Worm (Caenorhabditis elegans) whole organism, midembryonic: Measurements from ENCODE around the gene tph-1.

ENCODE experiments used
- T22C8.4 ChIP-seq: fragments of 200-800 bp; sonication (Bioruptor generic); IDR thresholded peaks from 2 replicates; pipeline ENCODE4 v1.3.6; 2022; ENCODE audit warnings: missing genetic modification characterization, missing compliant biosample characterization
- cog-1 ChIP-seq: sonication (generic microtip); optimal IDR thresholded peaks from 2 replicates; lab custom pipeline; 2016; ENCODE audit warnings: missing genetic modification characterization, missing compliant biosample characterization
- flt-1 ChIP-seq: fragments of 200-800 bp; sonication (Bioruptor generic); IDR thresholded peaks from 2 replicates; pipeline ENCODE4 v1.3.6; 2022; ENCODE audit warnings: missing genetic modification characterization, missing compliant biosample characterization
- klf-2 ChIP-seq: fragments of 200-800 bp; sonication (Bioruptor generic); conservative IDR thresholded peaks from 2 replicates; pipeline ENCODE4 v1.3.6; 2022; ENCODE audit warnings: missing genetic modification reagents, missing genetic modification characterization, missing compliant biosample characterization
- med-1 ChIP-seq: sonication (generic microtip); optimal IDR thresholded peaks from 2 replicates; lab custom pipeline; 2017; ENCODE audit warnings: missing genetic modification characterization, mild to moderate bottlenecking, missing compliant biosample characterization, antibody characterized with exemption, missing genetic modification reagents; ENCODE audit not compliant: insufficient read depth
- ref-1 ChIP-seq: fragments of 200-800 bp; sonication (Bioruptor generic); conservative IDR thresholded peaks from 2 replicates; pipeline ENCODE4 v1.3.6; 2022; ENCODE audit warnings: missing genetic modification reagents, missing genetic modification characterization, missing compliant biosample characterization
- tab-1 ChIP-seq: fragments of 200-800 bp; sonication (Bioruptor generic); IDR thresholded peaks from 2 replicates; pipeline ENCODE4 v1.3.6; 2022; ENCODE audit warnings: missing genetic modification characterization, missing compliant biosample characterization
- ztf-23 ChIP-seq: fragments of 200-800 bp; sonication (Bioruptor generic); IDR thresholded peaks from 2 replicates; pipeline ENCODE4 v1.3.6; 2022; ENCODE audit warnings: missing genetic modification reagents, missing genetic modification characterization, missing compliant biosample characterization
- ztf-29 ChIP-seq: fragments of 200-800 bp; sonication (Bioruptor generic); IDR thresholded peaks from 2 replicates; pipeline ENCODE4 v1.3.6; 2022; ENCODE audit warnings: missing genetic modification reagents, missing genetic modification characterization, missing compliant biosample characterization

The tph-1 gene

ce11 chrII:7553806-7554205 is 4.7 kb downstream of the tph-1 start, which contains the start of gene ZK1290.10:
ZK1290.10 (minus strand) TSS chrII:7553906.
- no peak for TF ChIP-seq T22C8.4 (GFP tag; lab: Robert Waterston, UW)
- no peak for TF ChIP-seq ztf-29

ce11 chrII:7554716-7555247 is 5.6 kb downstream of the tph-1 start:
- TF ChIP-seq ztf-23 (GFP tag; lab: Robert Waterston, UW) (no peak), T22C8.4 (GFP tag; lab: Robert Waterston, UW) (no peak), flt-1 (GFP tag; lab: Robert Waterston, UW) (no peak), ref-1 (GFP tag; lab: Robert Waterston, UW) (no peak), tab-1 (GFP tag; lab: Robert Waterston, UW) (no peak), klf-2 (no peak), cog-1 (tag; lab: Kevin White, UChicago) (no peak), ztf-29 (no peak), med-1 (GFP tag; lab: Kevin White, UChicago) (no peak)

- no peak for TF ChIP-seq ztf-23 (GFP tag; lab: Robert Waterston, UW)
These were observed 6.3 kb downstream of the tph-1 start, which contains the start of gene ZK1290.14 for ce11 chrII:7555454-7555853. ZK1290.14 (minus strand) TSS chrII:7555592.

ce11 chrII:7557981-7558380 is 8.8 kb downstream of the tph-1 start:
- TF ChIP-seq ztf-23 (GFP tag; lab: Robert Waterston, UW) (no peak), klf-2 (no peak), ref-1 (GFP tag; lab: Robert Waterston, UW) (no peak), cog-1 (tag; lab: Kevin White, UChicago) (no peak), ztf-29 (no peak), tab-1 (GFP tag; lab: Robert Waterston, UW) (no peak), flt-1 (GFP tag; lab: Robert Waterston, UW) (no peak), med-1 (GFP tag; lab: Kevin White, UChicago) (no peak)

ce11 chrII:7558864-7559263 is 9.7 kb downstream of the tph-1 start:
- TF ChIP-seq T22C8.4 (GFP tag; lab: Robert Waterston, UW) (no peak), cog-1 (tag; lab: Kevin White, UChicago) (no peak), med-1 (GFP tag; lab: Kevin White, UChicago) (no peak)

- TF ChIP-seq T22C8.4 (GFP tag; lab: Robert Waterston, UW) (no peak), ztf-23 (GFP tag; lab: Robert Waterston, UW) (no peak), flt-1 (GFP tag; lab: Robert Waterston, UW) (no peak), med-1 (GFP tag; lab: Kevin White, UChicago) (no peak), ref-1 (GFP tag; lab: Robert Waterston, UW) (no peak), tab-1 (GFP tag; lab: Robert Waterston, UW) (no peak), klf-2 (no peak), ztf-29 (no peak), cog-1 (tag; lab: Kevin White, UChicago) (no peak)
These were observed 11.7 kb downstream of the tph-1 start for ce11 chrII:7560844-7561243.

ce11 chrII:7561494-7561893 is 12.4 kb downstream of the tph-1 start, which contains the start of the genes ZK1290.11 and ZK1290.1:
ZK1290.11 (minus strand) TSS chrII:7561594.
ZK1290.1 (plus strand) TSS chrII:7561764.
- TF ChIP-seq tab-1 (GFP tag; lab: Robert Waterston, UW) (no peak), ref-1 (GFP tag; lab: Robert Waterston, UW) (no peak), ztf-29 (no peak), flt-1 (GFP tag; lab: Robert Waterston, UW) (no peak), T22C8.4 (GFP tag; lab: Robert Waterston, UW) (no peak), cog-1 (tag; lab: Kevin White, UChicago) (no peak), ztf-23 (GFP tag; lab: Robert Waterston, UW) (no peak), med-1 (GFP tag; lab: Kevin White, UChicago) (no peak), klf-2 (no peak)

- no peak for TF ChIP-seq klf-2
- no peak for TF ChIP-seq T22C8.4 (GFP tag; lab: Robert Waterston, UW)
These were observed 13.5 kb downstream of the tph-1 start for ce11 chrII:7562616-7563015.

ce11 chrII:7570305-7570704 is 21.2 kb downstream of the tph-1 start, which contains the start of gene F35D2.3:
F35D2.3 (plus strand) TSS chrII:7570605.
- no peak for TF ChIP-seq klf-2
- TF ChIP-seq cog-1 (tag; lab: Kevin White, UChicago), result no peak
- no peak for TF ChIP-seq T22C8.4 (GFP tag; lab: Robert Waterston, UW)
- TF ChIP-seq ztf-29, result no peak
- no peak for TF ChIP-seq flt-1 (GFP tag; lab: Robert Waterston, UW)
- TF ChIP-seq ztf-23 (GFP tag; lab: Robert Waterston, UW), result no peak
- TF ChIP-seq ref-1 (GFP tag; lab: Robert Waterston, UW), result no peak
- TF ChIP-seq tab-1 (GFP tag; lab: Robert Waterston, UW), result no peak
- TF ChIP-seq med-1 (GFP tag; lab: Kevin White, UChicago), result no peak

ce11 chrII:7570820-7571219 is 21.7 kb downstream of the tph-1 start:
- TF ChIP-seq ztf-23 (GFP tag; lab: Robert Waterston, UW), result no peak
- no peak for TF ChIP-seq flt-1 (GFP tag; lab: Robert Waterston, UW)
- no peak for TF ChIP-seq ref-1 (GFP tag; lab: Robert Waterston, UW)
- no peak for TF ChIP-seq med-1 (GFP tag; lab: Kevin White, UChicago)
- no peak for TF ChIP-seq klf-2
- no peak for TF ChIP-seq tab-1 (GFP tag; lab: Robert Waterston, UW)
- no peak for TF ChIP-seq T22C8.4 (GFP tag; lab: Robert Waterston, UW)
- no peak for TF ChIP-seq cog-1 (tag; lab: Kevin White, UChicago)
- no peak for TF ChIP-seq ztf-29
